Fruit fly (Drosophila melanogaster): ENCODE results near the gene CG8478.

The CG8478 gene

DNA sequence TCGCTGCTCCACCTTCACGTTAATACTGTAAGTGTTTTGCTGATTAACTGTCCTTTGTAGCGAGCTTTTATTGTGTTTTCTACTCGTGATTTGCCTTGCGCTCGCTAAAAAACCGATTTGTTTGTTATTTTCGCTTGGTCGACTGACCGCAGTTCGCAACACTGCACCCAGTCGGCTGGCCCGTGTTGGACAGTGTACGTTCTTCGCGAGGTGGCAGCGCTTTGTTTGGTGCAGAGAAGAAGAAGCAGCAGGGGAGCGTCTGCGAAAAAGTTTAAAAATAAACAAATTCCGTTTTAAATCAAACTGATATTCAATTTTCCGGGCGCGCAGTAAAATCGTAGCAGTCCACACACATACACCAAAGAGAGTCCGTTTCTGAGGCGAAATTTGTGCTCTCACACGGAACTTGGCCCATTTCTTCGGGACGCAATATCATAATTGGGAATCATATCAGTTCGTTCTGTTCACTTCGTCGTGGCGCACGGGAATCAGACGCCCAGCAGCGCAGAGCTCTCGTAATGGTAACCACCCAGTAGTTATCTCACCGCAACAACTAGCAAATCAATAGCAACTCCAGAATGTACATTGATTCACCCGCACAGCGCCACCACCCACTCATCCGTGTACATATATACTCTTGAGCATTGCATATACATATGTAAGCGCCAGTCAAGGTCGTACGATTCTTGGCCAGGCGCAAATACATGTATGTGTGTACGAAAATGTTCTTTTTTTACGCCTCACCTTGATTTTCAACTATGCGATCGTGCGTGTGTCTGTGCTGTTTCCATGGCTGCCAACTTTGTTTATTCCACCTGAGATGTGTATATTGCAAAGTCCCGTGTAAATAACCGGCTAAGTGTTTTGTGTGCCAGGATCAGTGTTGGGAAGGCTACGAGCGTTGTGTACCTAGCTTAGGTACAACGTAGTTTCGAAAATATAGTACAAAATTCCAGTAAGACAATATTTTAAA is 4.5 kb downstream of the CG8478 start, which contains the start of gene Naa80 (continued):
- TF ChIP-seq Neu2 (GFP tag; optimal IDR thresholded peaks at IDR 0.05; ENCODE audit: borderline replicate concordance) (no peak), Deaf1 (tag; optimal IDR thresholded peaks at IDR 0.05) (peak; percentile 53), pfk (GFP tag; optimal IDR thresholded peaks at IDR 0.05) (no peak), sens (GFP tag) (peak; percentile 85), insv (GFP tag; optimal IDR thresholded peaks at IDR 0.05) (peak in 1 of 2 experiments; percentile 41), amos (GFP tag; IDR thresholded peaks at IDR 0.05; ENCODE audit: partially characterized antibody) (peak; percentile 64), CG30403 (GFP tag; optimal IDR thresholded peaks at IDR 0.05) (peak; percentile 58), CG17612 (GFP tag; IDR thresholded peaks at IDR 0.05) (no peak), maf-S (GFP tag; optimal IDR thresholded peaks at IDR 0.05) (peak; percentile 84), salm (tag; optimal IDR thresholded peaks at IDR 0.05) (no peak), Ada2b (GFP tag; IDR thresholded peaks at IDR 0.05) (no peak), CG18764 (GFP tag; optimal IDR thresholded peaks at IDR 0.05) (peak; percentile 34), Gug (GFP tag; IDR thresholded peaks at IDR 0.05) (peak; percentile 50; the same call in 2 of the 4 replicates), CG12942 (GFP tag; optimal IDR thresholded peaks at IDR 0.05) (peak; percentile 69), zen2 (GFP tag; IDR thresholded peaks at IDR 0.05; ENCODE audit: partially characterized antibody) (no peak), fd102C (GFP tag; optimal IDR thresholded peaks at IDR 0.05) (no peak), bab2 (GFP tag; optimal IDR thresholded peaks at IDR 0.05) (peak; percentile 66), CG9215 (GFP tag; IDR thresholded peaks at IDR 0.05) (peak; percentile 30; the same call in 1 of the 2 replicates), danr (GFP tag; IDR thresholded peaks at IDR 0.05) (0 out of 2 replicates have a peak, but pooled peaks have one; percentile 6), rib (GFP tag; IDR thresholded peaks at IDR 0.05) (peak; percentile 90), E2f1 (GFP tag; IDR thresholded peaks at IDR 0.05) (peak; percentile 58; the same call in 1 of the 2 replicates), dan (GFP tag; IDR thresholded peaks at IDR 0.05) (no peak), Hr51 (GFP tag; optimal IDR thresholded peaks at IDR 0.05) (peak in 1 of 2 experiments; percentile 85), jing (GFP tag; optimal IDR thresholded peaks at IDR 0.05) (no peak), CG8388 (GFP tag; optimal IDR thresholded peaks at IDR 0.05) (peak; percentile 23), Meics (GFP tag; optimal IDR thresholded peaks at IDR 0.05) (peak; percentile 57), ATbp (GFP tag; optimal IDR thresholded peaks at IDR 0.05) (no peak), ERR (GFP tag; optimal IDR thresholded peaks at IDR 0.05) (peak; percentile 82), vvl (GFP tag; IDR thresholded peaks at IDR 0.05) (peak; percentile 72), CG31365 (tag; optimal IDR thresholded peaks at IDR 0.05) (no peak), chn (GFP tag; optimal IDR thresholded peaks at IDR 0.05) (peak; percentile 80), nmo (GFP tag; optimal IDR thresholded peaks at IDR 0.05) (peak; percentile 63), Dip2 (GFP tag; IDR thresholded peaks at IDR 0.05) (no peak), kah (GFP tag; optimal IDR thresholded peaks at IDR 0.05) (peak; percentile 31), crol (GFP tag; IDR thresholded peaks at IDR 0.05) (0 out of 2 replicates have a peak, but pooled peaks have one; percentile 20), Dbx (GFP tag; IDR thresholded peaks at IDR 0.05) (peak; percentile 78), kni (GFP tag; optimal IDR thresholded peaks at IDR 0.05) (peak; percentile 54), CG12104 (GFP tag; optimal IDR thresholded peaks at IDR 0.05) (peak; percentile 36), CG2129 (GFP tag; IDR thresholded peaks at IDR 0.05; ENCODE audit: partially characterized antibody) (no peak), CG11085 (GFP tag; IDR thresholded peaks at IDR 0.05) (peak; percentile 8; the same call in 1 of the 2 replicates), phol (tag; optimal IDR thresholded peaks at IDR 0.05) (peak; percentile 28), CG10979 (tag; optimal IDR thresholded peaks at IDR 0.05) (peak; percentile 21), al (GFP tag; IDR thresholded peaks at IDR 0.05) (peak; percentile 61), emc (GFP tag; optimal IDR thresholded peaks at IDR 0.05) (peak; percentile 32), tna (GFP tag; IDR thresholded peaks at IDR 0.05; ENCODE audit: partially characterized antibody) (peak; percentile 48; the same call in 1 of the 2 replicates), Xbp1 (GFP tag; optimal IDR thresholded peaks at IDR 0.05) (peak; percentile 73), Ptx1 (GFP tag; IDR thresholded peaks at IDR 0.05) (peak; percentile 56), sens-2 (GFP tag; IDR thresholded peaks at IDR 0.05) (no peak)

Data from whole organism, embryonic.